Worm (Caenorhabditis elegans) whole organism, L3 larva: ENCODE data around the gene D1086.19.

Source experiments
- R02D3.7 ChIP-seq: fragments of 150-350 bp; optimal IDR thresholded peaks from 2 replicates; lab custom pipeline; 2014; ENCODE audit warnings: missing biosample characterization, missing genetic modification characterization
- ZK546.5 ChIP-seq: sonication (generic microtip); optimal IDR thresholded peaks from 2 replicates; lab custom pipeline; 2017; ENCODE audit warnings: missing biosample characterization, missing genetic modification characterization
- fos-1 ChIP-seq: fragments of 150-350 bp; optimal IDR thresholded peaks from 2 replicates; lab custom pipeline; 2014; ENCODE audit warnings: missing biosample characterization, missing genetic modification characterization
- nhr-12 ChIP-seq: fragments of 150-350 bp; optimal IDR thresholded peaks from 2 replicates; lab custom pipeline; 2014; ENCODE audit warnings: missing biosample characterization, missing genetic modification characterization
- nhr-28 ChIP-seq: fragments of 150-350 bp; optimal IDR thresholded peaks from 2 replicates; lab custom pipeline; 2014; ENCODE audit warnings: missing biosample characterization, missing genetic modification characterization
- pqm-1 ChIP-seq: fragments of 150-350 bp; optimal IDR thresholded peaks from 2 replicates; lab custom pipeline; 2017; ENCODE audit warnings: missing biosample characterization, missing genetic modification characterization, inconsistent platforms
- skn-1 ChIP-seq: fragments of 150-350 bp; optimal IDR thresholded peaks from 2 replicates; lab custom pipeline; 2014; ENCODE audit warnings: missing biosample characterization, missing genetic modification characterization
- unc-39 ChIP-seq: sonication (generic microtip); optimal IDR thresholded peaks from 4 replicates; lab custom pipeline; 2017; ENCODE audit warnings: missing biosample characterization, missing genetic modification characterization
- unc-62 ChIP-seq: fragments of 150-350 bp; sonication (generic microtip); optimal IDR thresholded peaks from 4 replicates; lab custom pipeline; 2014; ENCODE audit warnings: missing biosample characterization, missing genetic modification reagents, missing genetic modification characterization
- ztf-11 ChIP-seq: fragments of 150-350 bp; optimal IDR thresholded peaks from 2 replicates; lab custom pipeline; 2014; ENCODE audit warnings: missing biosample characterization, missing genetic modification characterization
- ztf-4 ChIP-seq: fragments of 150-350 bp; optimal IDR thresholded peaks from 2 replicates; lab custom pipeline; 2014; ENCODE audit warnings: missing biosample characterization, missing genetic modification characterization

DNA sequence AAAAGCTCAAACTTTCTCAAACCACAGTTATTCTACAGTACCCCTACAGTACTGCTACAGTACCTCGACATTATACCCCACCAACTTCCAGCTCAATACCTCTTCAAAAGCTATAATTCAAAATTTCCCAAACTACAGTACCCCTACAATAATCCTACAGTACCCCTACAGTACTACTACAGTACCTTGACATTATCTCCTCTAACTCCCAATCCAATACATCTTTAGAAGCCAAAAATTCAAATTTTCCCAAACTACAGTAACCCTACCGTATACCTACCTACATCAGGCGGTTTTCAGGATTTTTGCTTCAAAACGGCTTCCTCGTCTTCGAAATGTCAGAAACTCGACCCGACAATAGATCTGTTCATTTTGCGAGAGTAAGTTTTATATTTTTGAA is 30.6 kb upstream of the D1086.19 start, which contains the start of gene F58D12.3:
- no peak for TF ChIP-seq ztf-11 (tag; lab: Kevin White, UChicago)
- TF ChIP-seq skn-1, result no peak
- no peak for TF ChIP-seq nhr-28
- TF ChIP-seq unc-39 (tag; lab: Kevin White, UChicago), result no peak
- TF ChIP-seq ztf-4 (tag; lab: Kevin White, UChicago), result no peak
- TF ChIP-seq nhr-12 (tag; lab: Kevin White, UChicago), result no peak
- TF ChIP-seq pqm-1 (tag; lab: Kevin White, UChicago), result no peak
- TF ChIP-seq ZK546.5, result no peak
- TF ChIP-seq unc-62 (GFP tag; lab: Kevin White, UChicago), result no peak
- TF ChIP-seq fos-1, result no peak
- TF ChIP-seq R02D3.7, result no peak
